Worm (Caenorhabditis elegans) whole organism, young adult: ENCODE measurements around the gene R05H5.4.
A peak's percentile ranks its signal among the peaks of the same experiment; 100 is the strongest.

Experiments
- C17E4.6 ChIP-seq: fragments of 200-800 bp; sonication (Bioruptor generic); IDR thresholded peaks from 2 replicates; pipeline ENCODE4 v1.3.6; 2022; ENCODE audit warnings: missing genetic modification reagents, missing genetic modification characterization, missing compliant biosample characterization
- F22D6.2 ChIP-seq: sonication (generic microtip); optimal IDR thresholded peaks from 2 replicates; lab custom pipeline; 2016; ENCODE audit warnings: mild to moderate bottlenecking, missing genetic modification characterization, missing compliant biosample characterization
- F37B4.10 ChIP-seq: fragments of 200-800 bp; sonication (Bioruptor generic); IDR thresholded peaks from 2 replicates; pipeline ENCODE4 v1.3.6; 2022; ENCODE audit warnings: missing genetic modification characterization, missing compliant biosample characterization
- F49E8.2 ChIP-seq: sonication (generic microtip); optimal IDR thresholded peaks from 3 replicates; lab custom pipeline; 2017; ENCODE audit warnings: missing genetic modification characterization, mild to moderate bottlenecking, missing compliant biosample characterization, antibody characterized with exemption, moderate library complexity; ENCODE audit not compliant: insufficient read depth
- F52B5.7 ChIP-seq: sonication (generic microtip); optimal IDR thresholded peaks from 2 replicates; lab custom pipeline; 2016; ENCODE audit warnings: mild to moderate bottlenecking, missing genetic modification characterization, missing compliant biosample characterization
- F57C9.4 ChIP-seq: sonication (generic microtip); optimal IDR thresholded peaks from 2 replicates; lab custom pipeline; 2017; ENCODE audit warnings: mild to moderate bottlenecking, missing genetic modification characterization, missing compliant biosample characterization
- K11D2.4 ChIP-seq: fragments of 200-800 bp; sonication (Bioruptor generic); IDR thresholded peaks from 2 replicates; pipeline ENCODE4 v1.3.6; 2022; ENCODE audit warnings: missing genetic modification reagents, missing genetic modification characterization, missing compliant biosample characterization
- K12H6.12 ChIP-seq: fragments of 200-800 bp; sonication (Bioruptor generic); optimal IDR thresholded peaks from 2 replicates; lab custom pipeline; 2018; ENCODE audit warnings: mild to moderate bottlenecking, missing genetic modification characterization, missing compliant biosample characterization
- Y53F4B.3 ChIP-seq: fragments of 200-800 bp; sonication (Bioruptor generic); IDR thresholded peaks from 2 replicates; pipeline ENCODE4 v1.3.6; 2022; ENCODE audit warnings: missing genetic modification reagents, missing genetic modification characterization, missing compliant biosample characterization
- Y56A3A.18 ChIP-seq: fragments of 200-800 bp; sonication (Bioruptor generic); IDR thresholded peaks from 2 replicates; pipeline ENCODE4 v1.3.6; 2022; ENCODE audit warnings: missing genetic modification reagents, missing genetic modification characterization, missing compliant biosample characterization
- akir-1 ChIP-seq: fragments of 200-800 bp; sonication (Bioruptor generic); optimal IDR thresholded peaks from 2 replicates; lab custom pipeline; 2018; ENCODE audit warnings: mild to moderate bottlenecking, missing genetic modification characterization, moderate library complexity, missing compliant biosample characterization
- ama-1 ChIP-seq, 3 experiments: fragments of 150-350 bp in 1 of 3; sonication (generic microtip) in 2 of 3; optimal IDR thresholded peaks; 2 replicates each; lab custom pipeline; 2014 to 2018; ENCODE audit warnings: missing biosample characterization in 2 of 3, missing genetic modification characterization in 2 of 3, missing genetic modification reagents in 2 of 3
- bed-2 ChIP-seq: fragments of 200-800 bp; sonication (Bioruptor generic); IDR thresholded peaks from 2 replicates; pipeline ENCODE4 v1.3.6; 2022; ENCODE audit warnings: missing genetic modification reagents, missing genetic modification characterization, missing compliant biosample characterization
- ceh-100 ChIP-seq: fragments of 200-800 bp; sonication (Bioruptor generic); IDR thresholded peaks from 2 replicates; pipeline ENCODE4 v1.3.6; 2022; ENCODE audit warnings: missing genetic modification reagents, missing genetic modification characterization, missing compliant biosample characterization
- ceh-27 ChIP-seq: fragments of 200-800 bp; sonication (Bioruptor generic); optimal IDR thresholded peaks from 2 replicates; lab custom pipeline; 2018; ENCODE audit warnings: mild to moderate bottlenecking, missing genetic modification characterization, moderate library complexity, missing compliant biosample characterization
- ceh-91 ChIP-seq: fragments of 200-800 bp; sonication (Bioruptor generic); IDR thresholded peaks from 2 replicates; pipeline ENCODE4 v1.3.6; 2022; ENCODE audit warnings: missing genetic modification reagents, missing genetic modification characterization, missing compliant biosample characterization
- chd-7 ChIP-seq: sonication (generic microtip); optimal IDR thresholded peaks from 2 replicates; lab custom pipeline; 2016; ENCODE audit warnings: mild to moderate bottlenecking, missing genetic modification characterization, moderate library complexity, missing compliant biosample characterization
- die-1 ChIP-seq: sonication (generic microtip); optimal IDR thresholded peaks from 2 replicates; lab custom pipeline; 2016; ENCODE audit warnings: missing genotype, mild to moderate bottlenecking, missing genetic modification characterization, missing compliant biosample characterization
- dox-1 ChIP-seq: fragments of 200-800 bp; sonication (Bioruptor generic); IDR thresholded peaks from 2 replicates; pipeline ENCODE4 v1.3.6; 2022; ENCODE audit warnings: missing genetic modification reagents, missing genetic modification characterization, missing compliant biosample characterization
- dpff-1 ChIP-seq: sonication (generic microtip); optimal IDR thresholded peaks from 2 replicates; lab custom pipeline; 2017; ENCODE audit warnings: mild to moderate bottlenecking, missing genetic modification characterization, missing compliant biosample characterization
- dpl-1 ChIP-seq: fragments of 150-350 bp; optimal IDR thresholded peaks from 2 replicates; lab custom pipeline; 2014; ENCODE audit warnings: missing biosample characterization, missing genetic modification reagents, missing genetic modification characterization
- efl-1 ChIP-seq: fragments of 150-350 bp; optimal IDR thresholded peaks from 2 replicates; lab custom pipeline; 2014; ENCODE audit warnings: missing biosample characterization, missing genetic modification reagents, missing genetic modification characterization
- ekl-4 ChIP-seq: fragments of 200-800 bp; sonication (Bioruptor generic); IDR thresholded peaks from 2 replicates; pipeline ENCODE4 v1.3.6; 2022; ENCODE audit warnings: missing genetic modification reagents, missing genetic modification characterization, missing compliant biosample characterization
- hmg-1.2 ChIP-seq: fragments of 200-800 bp; sonication (Bioruptor generic); IDR thresholded peaks from 2 replicates; pipeline ENCODE4 v1.3.6; 2022; ENCODE audit warnings: missing genetic modification reagents, missing genetic modification characterization, missing compliant biosample characterization
- hmg-20 ChIP-seq: fragments of 200-800 bp; sonication (Bioruptor generic); IDR thresholded peaks from 2 replicates; pipeline ENCODE4 v1.3.6; 2022; ENCODE audit warnings: missing genetic modification reagents, missing genetic modification characterization, missing compliant biosample characterization
- let-607 ChIP-seq, 2 experiments: fragments of 200-800 bp in 1 of 2; sonication (Bioruptor generic) in 1 of 2; sonication (generic microtip) in 1 of 2; optimal IDR thresholded peaks; 2 replicates each; lab custom pipeline; 2016 to 2018; ENCODE audit warnings: mild to moderate bottlenecking in 2 of 2, missing compliant biosample characterization in 2 of 2, missing genetic modification characterization in 2 of 2, moderate library complexity in 2 of 2, missing genotype in 1 of 2
- lin-54 ChIP-seq: fragments of 200-800 bp; sonication (Bioruptor generic); optimal IDR thresholded peaks from 2 replicates; lab custom pipeline; 2018; ENCODE audit warnings: mild to moderate bottlenecking, missing genetic modification characterization, missing compliant biosample characterization
- madf-8 ChIP-seq: fragments of 200-800 bp; sonication (Bioruptor generic); conservative IDR thresholded peaks from 2 replicates; pipeline ENCODE4 v1.3.6; 2022; ENCODE audit warnings: missing genetic modification reagents, missing genetic modification characterization, missing compliant biosample characterization
- nfya-2 ChIP-seq: fragments of 200-800 bp; sonication (Bioruptor generic); IDR thresholded peaks from 2 replicates; pipeline ENCODE4 v1.3.6; 2022; ENCODE audit warnings: missing genetic modification reagents, missing genetic modification characterization, missing compliant biosample characterization
- nfyb-1 ChIP-seq: fragments of 200-800 bp; sonication (Bioruptor generic); IDR thresholded peaks from 2 replicates; pipeline ENCODE4 v1.3.6; 2022; ENCODE audit warnings: missing genetic modification reagents, missing genetic modification characterization, missing compliant biosample characterization
- snpc-1.3 ChIP-seq: sonication (generic microtip); optimal IDR thresholded peaks from 2 replicates; lab custom pipeline; 2017; ENCODE audit warnings: missing genetic modification characterization, mild to moderate bottlenecking, missing compliant biosample characterization, antibody characterized with exemption, moderate library complexity, missing genotype, missing genetic modification reagents; ENCODE audit not compliant: insufficient read depth
- sptf-2 ChIP-seq: fragments of 200-800 bp; sonication (Bioruptor generic); optimal IDR thresholded peaks from 2 replicates; lab custom pipeline; 2018; ENCODE audit warnings: mild to moderate bottlenecking, missing genetic modification characterization, missing compliant biosample characterization
- zfh-2 ChIP-seq: fragments of 200-800 bp; sonication (Bioruptor generic); conservative IDR thresholded peaks from 2 replicates; pipeline ENCODE4 v1.3.6; 2022; ENCODE audit warnings: missing genetic modification reagents, missing genetic modification characterization, missing compliant biosample characterization

Gene R05H5.4

ce11 chrII:10168905-10169782 is 30.7 kb downstream of the R05H5.4 start, which contains the start of gene daf-19 (continued):
- TF ChIP-seq hmg-1.2 (GFP tag; lab: Robert Waterston, UW) (peak; percentile 64; the same call in 1 of the 2 replicates), zfh-2 (GFP tag; lab: Robert Waterston, UW) (peak; percentile 70), let-607 (tag; optimal IDR thresholded peaks at IDR 0.05; lab: Kevin White, UChicago) (peak in 1 of 2 experiments; percentile 4), dox-1 (GFP tag; lab: Robert Waterston, UW) (peak; percentile 57), ceh-27 (GFP tag; lab: Kevin White, UChicago) (peak; percentile 59), die-1 (tag; lab: Kevin White, UChicago) (peak; percentile 42), chd-7 (peak; percentile 40), F52B5.7 (tag; lab: Kevin White, UChicago) (no peak), nfyb-1 (peak; percentile 79), sptf-2 (GFP tag; lab: Kevin White, UChicago) (no peak), K12H6.12 (tag; lab: Kevin White, UChicago) (peak; percentile 35), K11D2.4 (0 out of 2 replicates have a peak, but pooled peaks have one; percentile 31)

ce11 chrII:10167731-10168130 is 32.1 kb downstream of the R05H5.4 start:
- no peak for TF ChIP-seq bed-2 (GFP tag; lab: Robert Waterston, UW)
- TF ChIP-seq dpff-1 (tag; lab: Kevin White, UChicago), result no peak
- TF ChIP-seq F49E8.2 (tag; lab: Kevin White, UChicago), result no peak
- TF ChIP-seq dpl-1, result no peak
- no peak for TF ChIP-seq let-607 (tag; optimal IDR thresholded peaks at IDR 0.05; lab: Kevin White, UChicago)
- TF ChIP-seq F57C9.4 (tag; lab: Kevin White, UChicago), result no peak
- TF ChIP-seq F37B4.10 (GFP tag; lab: Robert Waterston, UW), result no peak
- no peak for TF ChIP-seq efl-1
- no peak for TF ChIP-seq ceh-100
- no peak for TF ChIP-seq ama-1 (optimal IDR thresholded peaks at IDR 0.05; lab: Kevin White, UChicago)
- no peak for TF ChIP-seq ama-1 (GFP tag; optimal IDR thresholded peaks at IDR 0.05; lab: Kevin White, UChicago)

- no peak for TF ChIP-seq ama-1 (optimal IDR thresholded peaks at IDR 0.05; lab: Kevin White, UChicago)
- TF ChIP-seq ama-1 (GFP tag; optimal IDR thresholded peaks at IDR 0.05; lab: Kevin White, UChicago), result no peak
- TF ChIP-seq C17E4.6 (GFP tag; lab: Robert Waterston, UW), result no peak
- no peak for TF ChIP-seq Y56A3A.18 (GFP tag; lab: Robert Waterston, UW)
- no peak for TF ChIP-seq ekl-4 (GFP tag; lab: Robert Waterston, UW)
- TF ChIP-seq F22D6.2 (tag; lab: Kevin White, UChicago), result no peak
- TF ChIP-seq akir-1 (GFP tag; lab: Kevin White, UChicago), result no peak
- TF ChIP-seq ceh-100, result no peak
- no peak for TF ChIP-seq ceh-91
Observed at ce11 chrII:10166365-10166764, 33.4 kb downstream of the R05H5.4 start.

ce11 chrII:10164137-10164536 is 35.7 kb downstream of the R05H5.4 start:
- TF ChIP-seq snpc-1.3 (tag; lab: Kevin White, UChicago) (no peak), nfya-2 (GFP tag; lab: Robert Waterston, UW) (no peak)

- TF ChIP-seq hmg-20 (GFP tag; lab: Robert Waterston, UW) (no peak), madf-8 (GFP tag; lab: Robert Waterston, UW) (no peak), lin-54 (GFP tag; lab: Kevin White, UChicago) (no peak), Y53F4B.3 (GFP tag; lab: Robert Waterston, UW) (no peak), zfh-2 (GFP tag; lab: Robert Waterston, UW) (peak; percentile 61)
Observed at ce11 chrII:10162785-10163184, 37.0 kb downstream of the R05H5.4 start.
